Worm (Caenorhabditis elegans) whole organism, L4/young adult: ENCODE data around the gene vwa-8.

ENCODE experiments used
- W03F9.2 ChIP-seq: fragments of 150-350 bp; optimal IDR thresholded peaks from 2 replicates; lab custom pipeline; 2014; ENCODE audit warnings: missing biosample characterization, missing genetic modification characterization
- dao-5 ChIP-seq: sonication (generic microtip); optimal IDR thresholded peaks from 2 replicates; lab custom pipeline; 2016; ENCODE audit warnings: missing genotype, missing genetic modification characterization, moderate library complexity, missing compliant biosample characterization
- him-1 ChIP-seq: sonication (generic microtip); optimal IDR thresholded peaks from 2 replicates; lab custom pipeline; 2016; ENCODE audit warnings: missing genotype, missing genetic modification reagents, missing genetic modification characterization, missing compliant biosample characterization

vwa-8 gene

ce11 chrX:13009645-13010044, 18.4 kb downstream of the vwa-8 start:
- TF ChIP-seq him-1 (no peak), dao-5 (no peak), W03F9.2 (no peak)

- TF ChIP-seq dao-5, result no peak
- no peak for TF ChIP-seq W03F9.2
- no peak for TF ChIP-seq him-1
Measured at ce11 chrX:13011897-13012296, 20.6 kb downstream of the vwa-8 start.

DNA sequence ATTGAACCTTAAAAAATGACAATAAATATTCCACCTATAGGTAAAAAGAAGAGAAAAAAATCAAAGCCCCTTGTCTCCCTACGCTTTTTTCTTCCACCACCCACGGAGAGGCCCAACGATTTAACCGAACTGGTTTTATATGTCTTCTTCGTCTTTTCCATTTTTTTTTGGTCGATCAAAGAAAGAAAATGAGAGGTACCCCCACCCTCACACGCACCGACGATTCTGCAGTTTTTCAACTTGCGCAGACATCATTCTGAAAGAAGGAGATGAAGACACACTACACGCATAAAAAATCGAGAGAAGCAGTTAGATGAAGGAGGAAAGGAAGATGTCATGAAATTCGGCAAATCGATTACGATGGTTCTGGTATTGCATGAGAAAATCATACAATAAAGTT, 23.1 kb downstream of the vwa-8 start:
- TF ChIP-seq him-1, result no peak
- TF ChIP-seq dao-5, result no peak
- TF ChIP-seq W03F9.2, result no peak

- TF ChIP-seq W03F9.2 (no peak), him-1 (no peak), dao-5 (no peak)
Measured at ce11 chrX:13016290-13016689, 25.0 kb downstream of the vwa-8 start.

DNA sequence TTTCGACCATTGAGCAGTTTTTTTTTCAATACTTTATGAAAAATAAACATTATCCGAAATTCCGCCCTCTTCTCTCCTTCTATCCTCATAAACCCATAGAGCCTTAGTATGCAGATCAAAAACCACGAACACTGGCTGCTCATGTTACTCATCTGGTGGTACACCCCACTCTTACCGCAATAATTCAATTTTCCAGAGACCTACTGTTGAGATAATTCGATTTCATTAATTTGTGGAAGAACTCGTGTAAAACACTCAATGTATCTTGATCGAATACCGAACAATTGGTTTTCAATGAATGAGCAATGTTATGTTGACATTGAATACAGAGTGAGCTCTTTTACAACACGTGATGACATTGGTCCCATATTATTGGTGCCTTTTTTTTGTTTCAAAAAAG, 30.2 kb downstream of the vwa-8 start:
- TF ChIP-seq dao-5, result no peak
- no peak for TF ChIP-seq W03F9.2
- TF ChIP-seq him-1, result no peak

- no peak for TF ChIP-seq dao-5
- TF ChIP-seq him-1, result no peak
Measured at ce11 chrX:13032610-13033009, 41.3 kb downstream of the vwa-8 start, which contains the start of gene npr-10. Gene npr-10, minus strand, starts transcription at chrX:13032710.

ce11 chrX:13033850-13034249, 42.6 kb downstream of the vwa-8 start:
- no peak for TF ChIP-seq him-1
- no peak for TF ChIP-seq W03F9.2
- TF ChIP-seq dao-5, result no peak

DNA sequence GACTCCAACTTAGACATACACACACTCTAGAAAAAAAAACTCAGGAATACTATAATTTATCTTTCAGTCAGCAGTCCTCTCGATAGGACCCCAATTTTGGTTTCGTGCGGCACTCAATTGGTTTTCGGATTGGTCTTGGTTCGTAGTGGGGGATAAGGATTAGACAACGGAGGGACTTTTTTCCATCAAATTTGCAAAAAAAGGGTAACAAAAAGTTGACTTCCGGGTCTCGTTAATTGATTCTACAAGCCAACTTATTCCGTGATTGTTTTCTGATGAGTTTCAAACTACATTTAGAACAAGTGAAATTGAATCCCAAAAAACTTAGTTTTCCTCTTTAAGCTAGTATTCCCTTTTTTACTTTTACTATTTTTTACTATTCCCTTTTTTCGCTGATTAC, 43.1 kb downstream of the vwa-8 start:
- TF ChIP-seq him-1, result no peak
- TF ChIP-seq dao-5, result no peak
- TF ChIP-seq W03F9.2, result no peak

DNA sequence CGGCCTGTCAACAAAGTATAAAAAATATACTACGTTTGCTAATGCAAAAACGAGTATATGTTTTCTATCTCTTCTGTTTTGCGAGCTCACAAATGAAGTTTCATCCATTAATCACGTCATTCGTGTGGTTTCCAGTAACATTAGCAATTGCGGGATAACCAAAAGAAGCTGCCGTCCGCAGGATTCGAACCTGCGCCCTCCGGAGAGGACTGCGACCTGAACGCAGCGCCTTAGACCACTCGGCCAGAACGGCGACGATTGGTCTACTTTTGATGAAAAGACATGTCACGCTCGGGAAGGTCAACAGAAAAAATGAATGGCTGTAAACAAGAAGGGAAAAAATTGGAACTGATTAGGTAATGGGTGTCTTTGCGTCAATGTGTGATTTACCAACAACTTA, 47.5 kb downstream of the vwa-8 start:
- TF ChIP-seq W03F9.2 (peak; percentile 19), him-1 (no peak), dao-5 (peak; percentile 17)

DNA sequence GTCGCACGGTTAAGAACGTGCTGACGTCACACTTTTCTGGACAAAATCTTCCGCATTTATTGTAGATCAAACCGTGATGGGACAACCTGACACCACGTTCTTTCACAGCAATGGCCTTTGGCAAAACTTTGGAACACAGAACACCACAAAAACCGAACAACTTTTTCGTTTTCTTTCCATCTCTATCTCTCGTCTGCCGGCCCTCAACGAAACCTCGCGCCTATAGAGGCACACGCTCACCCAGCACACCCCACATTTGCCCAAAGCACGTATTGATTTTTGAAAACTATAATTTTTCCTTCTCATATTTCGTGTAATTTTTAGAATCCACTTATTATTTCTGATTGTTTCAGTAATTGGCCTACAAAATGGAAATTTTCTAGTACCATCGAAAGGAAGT, 50.6 kb downstream of the vwa-8 start:
- TF ChIP-seq him-1, result no peak
- no peak for TF ChIP-seq W03F9.2
- no peak for TF ChIP-seq dao-5

DNA sequence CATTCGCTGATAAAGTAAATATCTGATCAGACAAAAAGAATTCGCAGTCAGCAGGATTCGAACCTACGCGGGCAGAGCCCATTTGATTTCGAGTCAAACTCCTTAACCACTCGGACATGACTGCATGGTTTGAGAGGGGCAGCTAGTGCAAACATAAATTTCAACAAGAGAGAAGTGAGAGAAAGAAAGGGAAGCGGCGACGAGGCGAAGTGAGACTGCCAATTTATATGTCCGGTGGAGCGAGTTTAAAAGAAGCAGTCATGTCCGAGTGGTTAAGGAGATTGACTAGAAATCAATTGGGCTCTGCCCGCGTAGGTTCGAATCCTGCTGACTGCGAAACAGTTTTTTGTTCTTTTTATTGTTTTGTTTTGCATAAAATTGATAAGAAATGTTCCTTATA, 55.1 kb downstream of the vwa-8 start:
- peak; percentile 62 for TF ChIP-seq W03F9.2
- TF ChIP-seq dao-5, result peak; percentile 77
- TF ChIP-seq him-1, result peak; percentile 87

ce11 chrX:13048258-13048657, 57.0 kb downstream of the vwa-8 start, which contains the start of gene C53C7.3:
Gene C53C7.3, plus strand, starts transcription at chrX:13048558.
- TF ChIP-seq W03F9.2 (no peak), dao-5 (no peak)
